Worm (Caenorhabditis elegans) whole organism, L4 larva: Measurements from ENCODE around the gene F46H5.4.

Source experiments
- D1046.2 ChIP-seq: fragments of 200-800 bp; sonication (Bioruptor generic); IDR thresholded peaks from 2 replicates; pipeline ENCODE4 v1.3.6; 2022; ENCODE audit warnings: missing genetic modification characterization, missing compliant biosample characterization
- F26F4.8 ChIP-seq: fragments of 200-800 bp; sonication (Bioruptor generic); conservative IDR thresholded peaks from 2 replicates; pipeline ENCODE4 v1.3.6; 2022; ENCODE audit warnings: missing genetic modification characterization, missing compliant biosample characterization
- F44E2.7 ChIP-seq: fragments of 200-800 bp; sonication (Bioruptor generic); IDR thresholded peaks from 2 replicates; pipeline ENCODE4 v2.1.2; 2022; ENCODE audit warnings: missing genetic modification characterization, missing compliant biosample characterization
- F49E8.2 ChIP-seq: sonication (generic microtip); optimal IDR thresholded peaks from 2 replicates; lab custom pipeline; 2016; ENCODE audit warnings: missing compliant biosample characterization, mild to moderate bottlenecking, missing genetic modification characterization, borderline replicate concordance
- T26A8.4 ChIP-seq: fragments of 200-800 bp; sonication (Bioruptor generic); IDR thresholded peaks from 2 replicates; pipeline ENCODE4 v1.3.6; 2022; ENCODE audit warnings: missing genetic modification characterization, missing compliant biosample characterization
- Y105C5A.15 ChIP-seq: fragments of 200-800 bp; sonication (Bioruptor generic); IDR thresholded peaks from 2 replicates; pipeline ENCODE4 v1.3.6; 2022; ENCODE audit warnings: missing genetic modification characterization, missing compliant biosample characterization
- Y5F2A.4 ChIP-seq: fragments of 200-800 bp; sonication (Bioruptor generic); optimal IDR thresholded peaks from 2 replicates; lab custom pipeline; 2018; ENCODE audit warnings: mild to moderate bottlenecking, missing genetic modification characterization, missing compliant biosample characterization
- Y75B8A.6 ChIP-seq: fragments of 200-800 bp; sonication (Bioruptor generic); IDR thresholded peaks from 2 replicates; pipeline ENCODE4 v1.3.6; 2022; ENCODE audit warnings: missing genetic modification reagents, missing genetic modification characterization, missing compliant biosample characterization
- ZK546.5 ChIP-seq, 2 experiments: sonication (generic microtip); optimal IDR thresholded peaks; 2 replicates each; lab custom pipeline; 2017; ENCODE audit warnings: missing biosample characterization in 2 of 2, missing genetic modification characterization in 2 of 2
- ama-1 ChIP-seq: fragments of 150-350 bp; optimal IDR thresholded peaks from 2 replicates; lab custom pipeline; 2014; ENCODE audit warnings: inconsistent platforms, mixed read lengths
- ceh-20 ChIP-seq: fragments of 200-800 bp; sonication (Bioruptor generic); IDR thresholded peaks from 2 replicates; pipeline ENCODE4 v1.3.6; 2022; ENCODE audit warnings: missing genetic modification reagents, missing genetic modification characterization, missing compliant biosample characterization
- ceh-28 ChIP-seq: fragments of 150-350 bp; optimal IDR thresholded peaks from 2 replicates; lab custom pipeline; 2014; ENCODE audit warnings: missing biosample characterization, missing genetic modification reagents, missing genetic modification characterization
- ceh-32 ChIP-seq: sonication (generic microtip); optimal IDR thresholded peaks from 2 replicates; lab custom pipeline; 2016; ENCODE audit warnings: mild to moderate bottlenecking, missing genetic modification characterization, missing compliant biosample characterization; ENCODE audit not compliant: poor library complexity
- ceh-62 ChIP-seq: sonication (generic microtip); optimal IDR thresholded peaks from 2 replicates; lab custom pipeline; 2017; ENCODE audit warnings: missing biosample characterization, missing genetic modification characterization
- ceh-82 ChIP-seq: sonication (generic microtip); optimal IDR thresholded peaks from 2 replicates; lab custom pipeline; 2017; ENCODE audit warnings: missing biosample characterization, missing genetic modification characterization
- ces-1 ChIP-seq: fragments of 150-350 bp; sonication (generic microtip); optimal IDR thresholded peaks from 4 replicates; lab custom pipeline; 2014; ENCODE audit warnings: missing biosample characterization, missing genetic modification reagents, missing genetic modification characterization
- ctbp-1 ChIP-seq: fragments of 200-800 bp; sonication (Bioruptor generic); IDR thresholded peaks from 2 replicates; pipeline ENCODE4 v1.3.6; 2022; ENCODE audit warnings: missing genetic modification reagents, missing genetic modification characterization, missing compliant biosample characterization
- daf-16 ChIP-seq, 3 experiments: sonication (generic microtip); optimal IDR thresholded peaks; 2 replicates each; lab custom pipeline; 2016 to 2017; ENCODE audit warnings: missing genetic modification characterization in 3 of 3, missing genetic modification reagents in 3 of 3, mild to moderate bottlenecking in 2 of 3, missing compliant biosample characterization in 2 of 3, missing biosample characterization in 1 of 3, moderate library complexity in 1 of 3
- dmd-6 ChIP-seq: fragments of 200-800 bp; sonication (Bioruptor generic); IDR thresholded peaks from 2 replicates; pipeline ENCODE4 v1.3.6; 2022; ENCODE audit warnings: missing genetic modification reagents, missing genetic modification characterization, missing compliant biosample characterization
- dpl-1 ChIP-seq: fragments of 150-350 bp; optimal IDR thresholded peaks from 2 replicates; lab custom pipeline; 2014; ENCODE audit warnings: missing biosample characterization, missing genetic modification reagents, missing genetic modification characterization
- duxl-1 ChIP-seq: sonication (generic microtip); optimal IDR thresholded peaks from 2 replicates; lab custom pipeline; 2016; ENCODE audit warnings: mild to moderate bottlenecking, missing genetic modification characterization, moderate library complexity, missing compliant biosample characterization; ENCODE audit not compliant: poor library complexity
- egl-27 ChIP-seq: sonication (generic microtip); optimal IDR thresholded peaks from 3 replicates; lab custom pipeline; 2017; ENCODE audit warnings: missing biosample characterization, missing genetic modification reagents, missing genetic modification characterization
- egl-43 ChIP-seq: fragments of 200-800 bp; sonication (Bioruptor generic); IDR thresholded peaks from 2 replicates; pipeline ENCODE4 v1.3.6; 2022; ENCODE audit warnings: missing genetic modification reagents, missing genetic modification characterization, missing compliant biosample characterization
- fos-1 ChIP-seq: fragments of 150-350 bp; optimal IDR thresholded peaks from 2 replicates; lab custom pipeline; 2014; ENCODE audit warnings: missing biosample characterization, missing genetic modification characterization
- hlh-30 ChIP-seq: sonication (generic microtip); optimal IDR thresholded peaks from 2 replicates; lab custom pipeline; 2017; ENCODE audit warnings: antibody characterized with exemption, mild to moderate bottlenecking, missing genetic modification characterization, missing compliant biosample characterization; ENCODE audit not compliant: insufficient read depth
- lin-1 ChIP-seq: fragments of 200-800 bp; sonication (Bioruptor generic); IDR thresholded peaks from 2 replicates; pipeline ENCODE4 v1.3.6; 2022; ENCODE audit warnings: missing genetic modification reagents, missing genetic modification characterization, missing compliant biosample characterization
- lin-13 ChIP-seq: fragments of 150-350 bp; optimal IDR thresholded peaks from 2 replicates; lab custom pipeline; 2014; ENCODE audit warnings: missing biosample characterization, missing genetic modification reagents, missing genetic modification characterization
- lin-29 ChIP-seq: fragments of 200-800 bp; sonication (Bioruptor generic); IDR thresholded peaks from 2 replicates; pipeline ENCODE4 v1.3.6; 2022; ENCODE audit warnings: missing genetic modification reagents, missing genetic modification characterization, missing compliant biosample characterization
- lin-38 ChIP-seq: fragments of 200-800 bp; sonication (Bioruptor generic); IDR thresholded peaks from 2 replicates; pipeline ENCODE4 v1.3.6; 2022; ENCODE audit warnings: missing genetic modification reagents, missing genetic modification characterization, missing compliant biosample characterization
- lir-3 ChIP-seq: sonication (generic microtip); optimal IDR thresholded peaks from 2 replicates; lab custom pipeline; 2016; ENCODE audit warnings: mild to moderate bottlenecking, missing genetic modification characterization, missing compliant biosample characterization
- madf-9 ChIP-seq: fragments of 200-800 bp; sonication (Bioruptor generic); conservative IDR thresholded peaks from 2 replicates; pipeline ENCODE4 v1.3.6; 2022; ENCODE audit warnings: missing genetic modification reagents, missing genetic modification characterization, missing compliant biosample characterization
- mdt-29 ChIP-seq: fragments of 200-800 bp; sonication (Bioruptor generic); IDR thresholded peaks from 2 replicates; pipeline ENCODE4 v1.3.6; 2022; ENCODE audit warnings: missing genetic modification reagents, missing genetic modification characterization, missing compliant biosample characterization
- mep-1 ChIP-seq: fragments of 150-350 bp; sonication (generic microtip); optimal IDR thresholded peaks from 3 replicates; lab custom pipeline; 2014; ENCODE audit warnings: missing biosample characterization, missing genetic modification characterization
- mes-2 ChIP-seq: sonication (generic microtip); optimal IDR thresholded peaks from 2 replicates; lab custom pipeline; 2016; ENCODE audit warnings: missing genotype, mild to moderate bottlenecking, missing genetic modification characterization, missing compliant biosample characterization; ENCODE audit not compliant: poor library complexity, severe bottlenecking
- nhr-102 ChIP-seq: sonication (generic microtip); optimal IDR thresholded peaks from 2 replicates; lab custom pipeline; 2016; ENCODE audit warnings: mild to moderate bottlenecking, missing genetic modification characterization, moderate library complexity, missing compliant biosample characterization
- nhr-6 ChIP-seq: fragments of 150-350 bp; optimal IDR thresholded peaks from 2 replicates; lab custom pipeline; 2014; ENCODE audit warnings: missing biosample characterization, missing genetic modification characterization
- nhr-77 ChIP-seq: fragments of 150-350 bp; optimal IDR thresholded peaks from 2 replicates; lab custom pipeline; 2014; ENCODE audit warnings: missing biosample characterization, missing genetic modification characterization
- pqm-1 ChIP-seq: sonication (generic microtip); optimal IDR thresholded peaks from 2 replicates; lab custom pipeline; 2017; ENCODE audit warnings: missing biosample characterization, missing genetic modification characterization
- rbr-2 ChIP-seq: sonication (generic microtip); optimal IDR thresholded peaks from 2 replicates; lab custom pipeline; 2016; ENCODE audit warnings: missing genotype, missing genetic modification characterization, missing compliant biosample characterization
- sdz-12 ChIP-seq: fragments of 200-800 bp; sonication (Bioruptor generic); optimal IDR thresholded peaks from 2 replicates; lab custom pipeline; 2018; ENCODE audit warnings: mild to moderate bottlenecking, missing genetic modification characterization, missing compliant biosample characterization
- skn-1 ChIP-seq: fragments of 150-350 bp; optimal IDR thresholded peaks from 2 replicates; lab custom pipeline; 2014; ENCODE audit warnings: missing biosample characterization, missing genetic modification characterization
- snpc-1.2 ChIP-seq: fragments of 200-800 bp; sonication (Bioruptor generic); IDR thresholded peaks from 2 replicates; pipeline ENCODE4 v1.3.6; 2022; ENCODE audit warnings: missing genetic modification reagents, missing genetic modification characterization, missing compliant biosample characterization
- spr-3 ChIP-seq: fragments of 200-800 bp; sonication (Bioruptor generic); optimal IDR thresholded peaks from 2 replicates; lab custom pipeline; 2018; ENCODE audit warnings: mild to moderate bottlenecking, missing genetic modification characterization, missing compliant biosample characterization
- unc-130 ChIP-seq: sonication (generic microtip); optimal IDR thresholded peaks from 2 replicates; lab custom pipeline; 2016; ENCODE audit warnings: missing genetic modification reagents, missing genetic modification characterization, missing compliant biosample characterization
- unc-39 ChIP-seq: sonication (generic microtip); optimal IDR thresholded peaks from 2 replicates; lab custom pipeline; 2017; ENCODE audit warnings: missing biosample characterization, missing genetic modification characterization
- vab-7 ChIP-seq: fragments of 200-800 bp; sonication (Bioruptor generic); IDR thresholded peaks from 2 replicates; pipeline ENCODE4 v1.3.6; 2022; ENCODE audit warnings: missing genetic modification reagents, missing genetic modification characterization, missing compliant biosample characterization
- zag-1 ChIP-seq: fragments of 150-350 bp; optimal IDR thresholded peaks from 2 replicates; lab custom pipeline; 2014; ENCODE audit warnings: missing biosample characterization, missing genetic modification characterization
- zfp-2 ChIP-seq: sonication (generic microtip); optimal IDR thresholded peaks from 2 replicates; lab custom pipeline; 2016; ENCODE audit warnings: mild to moderate bottlenecking, missing genetic modification characterization, missing compliant biosample characterization
- zfp-3 ChIP-seq: fragments of 200-800 bp; sonication (Bioruptor generic); conservative IDR thresholded peaks from 2 replicates; pipeline ENCODE4 v1.3.6; 2022; ENCODE audit warnings: missing genetic modification reagents, missing genetic modification characterization, missing compliant biosample characterization
- zip-2 ChIP-seq: fragments of 150-350 bp; optimal IDR thresholded peaks from 2 replicates; lab custom pipeline; 2014; ENCODE audit warnings: missing biosample characterization, missing genetic modification characterization
- ztf-11 ChIP-seq: fragments of 150-350 bp; optimal IDR thresholded peaks from 2 replicates; lab custom pipeline; 2014; ENCODE audit warnings: missing biosample characterization, missing genetic modification characterization

The F46H5.4 gene

ce11 chrX:7232158-7232822, 22.1 kb downstream of the F46H5.4 start (continued):
- TF ChIP-seq spr-3 (GFP tag; lab: Kevin White, UChicago), result no peak
- no peak for TF ChIP-seq ceh-28 (tag; lab: Kevin White, UChicago)
- TF ChIP-seq unc-130 (GFP tag; lab: Kevin White, UChicago), result no peak
- peak; percentile 55 for TF ChIP-seq nhr-6 (tag; lab: Kevin White, UChicago)
- TF ChIP-seq ceh-62 (tag; lab: Kevin White, UChicago), result no peak
- no peak for TF ChIP-seq ceh-32
- TF ChIP-seq vab-7 (GFP tag; lab: Robert Waterston, UW), result no peak
- TF ChIP-seq snpc-1.2 (GFP tag; lab: Robert Waterston, UW), result no peak
- TF ChIP-seq skn-1 (tag; lab: Kevin White, UChicago), result no peak
- TF ChIP-seq mdt-29 (GFP tag; lab: Robert Waterston, UW), result no peak
- TF ChIP-seq lir-3 (tag; lab: Kevin White, UChicago), result no peak
- no peak for TF ChIP-seq D1046.2 (GFP tag; lab: Robert Waterston, UW)
- TF ChIP-seq dpl-1, result peak; percentile 9
- no peak for TF ChIP-seq lin-13 (GFP tag; lab: Kevin White, UChicago)
- no peak for TF ChIP-seq duxl-1 (tag; lab: Kevin White, UChicago)
- peak; percentile 22 for TF ChIP-seq rbr-2
- TF ChIP-seq zfp-3 (GFP tag; lab: Robert Waterston, UW), result no peak
- TF ChIP-seq lin-1 (GFP tag; lab: Robert Waterston, UW), result peak; percentile 58; the same call in 1 of the 2 replicates
- no peak for TF ChIP-seq T26A8.4
- TF ChIP-seq zfp-2 (tag; lab: Kevin White, UChicago), result no peak
- TF ChIP-seq madf-9 (GFP tag; lab: Robert Waterston, UW), result no peak
- TF ChIP-seq mes-2, result peak; percentile 7
- TF ChIP-seq unc-39 (tag; lab: Kevin White, UChicago), result no peak
- TF ChIP-seq hlh-30 (tag; lab: Kevin White, UChicago), result no peak
- no peak for TF ChIP-seq ces-1 (GFP tag; lab: Kevin White, UChicago)
- no peak for TF ChIP-seq Y5F2A.4 (GFP tag; lab: Kevin White, UChicago)
- peak; percentile 96 for TF ChIP-seq ama-1 (lab: Kevin White, UChicago)
- TF ChIP-seq Y105C5A.15 (GFP tag; lab: Robert Waterston, UW), result no peak
- no peak for TF ChIP-seq ztf-11 (tag; lab: Kevin White, UChicago)
- 0 out of 2 replicates have a peak, but pooled peaks have one; percentile 20 for TF ChIP-seq Y75B8A.6
- TF ChIP-seq lin-38 (GFP tag; lab: Robert Waterston, UW), result no peak
- no peak for TF ChIP-seq ceh-20 (GFP tag; lab: Robert Waterston, UW)
- TF ChIP-seq egl-27 (tag; lab: Kevin White, UChicago), result no peak
- TF ChIP-seq F49E8.2 (tag; lab: Kevin White, UChicago), result no peak
- peak; percentile 35 for TF ChIP-seq dmd-6 (GFP tag; lab: Robert Waterston, UW)
- no peak for TF ChIP-seq fos-1 (tag; lab: Kevin White, UChicago)
- TF ChIP-seq pqm-1 (tag; lab: Kevin White, UChicago), result peak; percentile 10
- no peak for TF ChIP-seq ctbp-1
- TF ChIP-seq F44E2.7, result no peak
- TF ChIP-seq F26F4.8 (GFP tag; lab: Robert Waterston, UW), result no peak
- TF ChIP-seq mep-1, result peak; percentile 39
- TF ChIP-seq daf-16 (GFP tag; optimal IDR thresholded peaks at IDR 0.05; lab: Kevin White, UChicago), result peak in 1 of 2 experiments; percentile 16
- TF ChIP-seq daf-16 (tag; optimal IDR thresholded peaks at IDR 0.05; lab: Kevin White, UChicago), result peak; percentile 68
- no peak for TF ChIP-seq sdz-12 (GFP tag; lab: Kevin White, UChicago)
- TF ChIP-seq egl-43 (GFP tag; lab: Robert Waterston, UW), result 0 out of 2 replicates have a peak, but pooled peaks have one; percentile 13
- TF ChIP-seq nhr-102 (tag; lab: Kevin White, UChicago), result no peak
- TF ChIP-seq zag-1 (tag; lab: Kevin White, UChicago), result no peak
- no peak for TF ChIP-seq ZK546.5 (tag; optimal IDR thresholded peaks at IDR 0.05; lab: Kevin White, UChicago)
- no peak for TF ChIP-seq zip-2 (tag; lab: Kevin White, UChicago)
- TF ChIP-seq lin-29 (GFP tag; lab: Robert Waterston, UW), result no peak
- TF ChIP-seq ceh-82 (tag; lab: Kevin White, UChicago), result no peak
- no peak for TF ChIP-seq nhr-77 (tag; lab: Kevin White, UChicago)
